Fruit fly (Drosophila melanogaster): ENCODE results near the gene nab.

- no peak for TF ChIP-seq ttk (optimal IDR thresholded peaks at IDR 0.05)
- no peak for TF ChIP-seq insv (optimal IDR thresholded peaks at IDR 0.05)
- TF ChIP-seq Myc (optimal IDR thresholded peaks at IDR 0.05), result no peak
- TF ChIP-seq Sin3A (optimal IDR thresholded peaks at IDR 0.05), result no peak
- no peak for TF ChIP-seq h (optimal IDR thresholded peaks at IDR 0.05)
- no peak for TF ChIP-seq psq (optimal IDR thresholded peaks at IDR 0.05)
Observed at dm6 chr3L:4116490-4117367, 44.0 kb downstream of the nab start.

Measured in Kc167 (cell line).